Fruit fly (Drosophila melanogaster): ENCODE data around the gene CG32152.

Gene CG32152

DNA sequence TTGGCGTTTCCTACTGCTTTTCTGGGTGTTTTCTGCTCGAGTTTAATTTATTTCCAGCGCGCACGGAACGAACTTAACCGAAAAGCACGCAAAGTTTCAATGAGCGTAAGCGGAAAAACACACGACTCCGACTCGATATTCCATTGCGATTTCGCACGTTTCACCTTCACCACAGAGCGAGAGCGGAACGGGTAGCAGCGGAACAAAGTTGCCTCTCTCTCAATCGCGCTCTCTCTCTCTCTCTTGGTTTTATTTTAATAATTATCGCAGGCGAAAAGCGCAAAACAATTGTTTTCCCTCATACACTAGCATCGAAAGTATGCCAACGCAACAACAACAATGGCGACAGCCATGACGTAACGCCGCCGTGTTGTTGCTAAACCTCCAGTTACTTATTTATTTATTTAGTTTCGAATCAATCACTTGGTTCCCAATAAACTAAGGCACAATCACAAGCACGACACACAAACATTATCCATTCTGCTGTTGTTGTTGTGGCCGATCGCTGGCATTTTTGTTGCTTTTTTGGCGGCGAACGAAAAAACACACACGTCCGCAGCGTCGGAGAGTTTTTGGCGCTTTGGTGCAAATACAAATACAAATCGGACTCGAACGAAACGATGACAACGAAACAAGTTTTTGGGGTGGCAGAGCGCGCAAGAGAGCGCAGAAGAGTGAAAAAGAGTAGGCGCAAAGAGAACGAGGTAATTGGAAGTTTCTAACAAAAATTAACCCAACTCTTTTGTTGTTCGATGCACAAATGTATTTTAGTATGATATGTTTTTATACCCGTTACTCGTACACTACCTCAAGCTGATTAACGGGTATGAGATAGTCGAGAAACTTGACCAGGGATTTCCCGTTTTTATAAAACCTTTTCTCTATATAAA, 20.6 kb upstream of the CG32152 start, which contains the start of gene CG5151 (continued):
- peak; percentile 27 for TF ChIP-seq Dek (tag; optimal IDR thresholded peaks at IDR 0.05)
- peak; percentile 36 for TF ChIP-seq nau (GFP tag; optimal IDR thresholded peaks at IDR 0.05)
- TF ChIP-seq al (GFP tag; IDR thresholded peaks at IDR 0.05), result no peak
- no peak for TF ChIP-seq pan (optimal IDR thresholded peaks at IDR 0.05)
- peak in 1 of 2 experiments; percentile 45 for TF ChIP-seq pan (GFP tag; optimal IDR thresholded peaks at IDR 0.05 in 1 of 2, IDR thresholded peaks at IDR 0.05 in 1 of 2)
- peak; percentile 22 for TF ChIP-seq CG13296 (GFP tag; optimal IDR thresholded peaks at IDR 0.05)
- TF ChIP-seq CG10274 (GFP tag; optimal IDR thresholded peaks at IDR 0.05), result no peak
- TF ChIP-seq Dfd (GFP tag; optimal IDR thresholded peaks at IDR 0.05), result no peak
- no peak for TF ChIP-seq da (GFP tag; optimal IDR thresholded peaks at IDR 0.05)
- peak; percentile 28 for TF ChIP-seq lbe (GFP tag; optimal IDR thresholded peaks at IDR 0.05)
- peak; percentile 44; the same call in 1 of the 3 replicates for TF ChIP-seq CG17361 (GFP tag; IDR thresholded peaks at IDR 0.05)
- peak; percentile 59 for TF ChIP-seq Deaf1 (tag; optimal IDR thresholded peaks at IDR 0.05)
- TF ChIP-seq E2f2 (GFP tag; IDR thresholded peaks at IDR 0.05), result peak; percentile 19; the same call in 1 of the 2 replicates
- TF ChIP-seq Pdp1 (GFP tag; optimal IDR thresholded peaks at IDR 0.05), result peak in 1 of 2 experiments; percentile 95
- TF ChIP-seq CG17568 (GFP tag; optimal IDR thresholded peaks at IDR 0.05), result peak; percentile 20
- TF ChIP-seq Ravus (GFP tag; IDR thresholded peaks at IDR 0.05), result no peak
- TF ChIP-seq Dip3 (GFP tag; optimal IDR thresholded peaks at IDR 0.05), result no peak
- peak; percentile 76 for TF ChIP-seq sd (tag; optimal IDR thresholded peaks at IDR 0.05)
- 0 out of 2 replicates have a peak, but pooled peaks have one; percentile 10 for TF ChIP-seq CG14441 (GFP tag; IDR thresholded peaks at IDR 0.05)
- peak; percentile 14 for TF ChIP-seq B-H2 (GFP tag; optimal IDR thresholded peaks at IDR 0.05)
- peak; percentile 80 for TF ChIP-seq CG5180 (GFP tag; optimal IDR thresholded peaks at IDR 0.05)
- TF ChIP-seq scrt (GFP tag; optimal IDR thresholded peaks at IDR 0.05), result peak; percentile 18
- TF ChIP-seq CG13287 (GFP tag; IDR thresholded peaks at IDR 0.05; ENCODE audit: partially characterized antibody), result peak; percentile 46
- peak; percentile 38; the same call in 1 of the 2 replicates for TF ChIP-seq CG42726 (GFP tag; IDR thresholded peaks at IDR 0.05; ENCODE audit: partially characterized antibody)
- peak; percentile 33; the same call in 1 of the 2 replicates for TF ChIP-seq wdn (GFP tag; IDR thresholded peaks at IDR 0.05)
- no peak for TF ChIP-seq E2f1 (GFP tag; IDR thresholded peaks at IDR 0.05)
- no peak for TF ChIP-seq CG10366 (GFP tag; IDR thresholded peaks at IDR 0.05)
- no peak for TF ChIP-seq dimm (GFP tag; IDR thresholded peaks at IDR 0.05)
- no peak for TF ChIP-seq pho (GFP tag; optimal IDR thresholded peaks at IDR 0.05)
- no peak for TF ChIP-seq croc (GFP tag; conservative IDR thresholded peaks at IDR 0.05)
- peak; percentile 45; the same call in 1 of the 2 replicates for TF ChIP-seq amos (GFP tag; IDR thresholded peaks at IDR 0.05; ENCODE audit: partially characterized antibody)
- TF ChIP-seq pzg (GFP tag; optimal IDR thresholded peaks at IDR 0.05), result no peak
- no peak for TF ChIP-seq CG10267 (tag; optimal IDR thresholded peaks at IDR 0.05)
- no peak for TF ChIP-seq CG8944 (GFP tag; optimal IDR thresholded peaks at IDR 0.05)
- peak; percentile 90 for TF ChIP-seq abd-A (tag; optimal IDR thresholded peaks at IDR 0.05)
- TF ChIP-seq CG11504 (tag; optimal IDR thresholded peaks at IDR 0.05), result no peak
- peak; percentile 23 for TF ChIP-seq unc-4 (GFP tag; IDR thresholded peaks at IDR 0.05; ENCODE audit: partially characterized antibody)
- peak; percentile 68 for TF ChIP-seq nom (GFP tag; optimal IDR thresholded peaks at IDR 0.05)
- no peak for TF ChIP-seq Atf-2 (GFP tag; optimal IDR thresholded peaks at IDR 0.05)
- TF ChIP-seq chm (GFP tag; IDR thresholded peaks at IDR 0.05), result peak; percentile 83; the same call in 1 of the 2 replicates
- TF ChIP-seq CG7556 (GFP tag; optimal IDR thresholded peaks at IDR 0.05), result peak; percentile 6
- no peak for TF ChIP-seq fd96Cb (tag; optimal IDR thresholded peaks at IDR 0.05)
- peak; percentile 67 for TF ChIP-seq Aef1 (GFP tag; IDR thresholded peaks at IDR 0.05)
- TF ChIP-seq ase (GFP tag; IDR thresholded peaks at IDR 0.05), result no peak
- TF ChIP-seq CG34224 (GFP tag; IDR thresholded peaks at IDR 0.05; ENCODE audit: partially characterized antibody), result peak; percentile 35
- TF ChIP-seq CG15696 (tag; optimal IDR thresholded peaks at IDR 0.05), result no peak
- TF ChIP-seq CG8765 (GFP tag; IDR thresholded peaks at IDR 0.05), result no peak
- TF ChIP-seq btn (GFP tag; optimal IDR thresholded peaks at IDR 0.05), result no peak
